Worm (Caenorhabditis elegans): ENCODE measurements around the gene slc-25A26.
A peak's percentile ranks its signal among the peaks of the same experiment; 100 is the strongest.

Gene slc-25A26

ce11 chrIV:8949078-8950039 lies 19.1 kb downstream of the slc-25A26 start (continued):
- TF ChIP-seq nhr-42 (GFP tag; IDR thresholded peaks at IDR 0.05) (no peak), cey-2 (tag; optimal IDR thresholded peaks at IDR 0.05; ENCODE audit: borderline replicate concordance, insufficient read depth) (peak; percentile 91), hlh-11 (tag; optimal IDR thresholded peaks at IDR 0.05) (peak; percentile 95), nhr-77 (tag; optimal IDR thresholded peaks at IDR 0.05) (peak; percentile 59), lsy-2 (tag; optimal IDR thresholded peaks at IDR 0.05) (peak in 1 of 2 experiments; percentile 82), ZK546.5 (tag; optimal IDR thresholded peaks at IDR 0.05) (no peak), hif-1 (tag; optimal IDR thresholded peaks at IDR 0.05) (no peak), egl-43 (GFP tag; IDR thresholded peaks at IDR 0.05) (no peak), mep-1 (tag; optimal IDR thresholded peaks at IDR 0.05) (peak; percentile 73), lin-13 (GFP tag; optimal IDR thresholded peaks at IDR 0.05) (peak; percentile 39), mxl-2 (GFP tag; conservative IDR thresholded peaks at IDR 0.05) (peak; percentile 73; the same call in 1 of the 2 replicates), madf-9 (GFP tag; conservative IDR thresholded peaks at IDR 0.05) (0 out of 2 replicates have a peak, but pooled peaks have one; percentile 24), ceh-82 (tag; optimal IDR thresholded peaks at IDR 0.05) (no peak), mxl-3 (GFP tag; optimal IDR thresholded peaks at IDR 0.05) (peak; percentile 89), sdz-12 (GFP tag; optimal IDR thresholded peaks at IDR 0.05) (no peak), ama-1 (optimal IDR thresholded peaks at IDR 0.05) (no peak), zag-1 (tag; optimal IDR thresholded peaks at IDR 0.05) (no peak), ceh-20 (GFP tag; IDR thresholded peaks at IDR 0.05) (peak; percentile 84), snpc-4 (tag; optimal IDR thresholded peaks at IDR 0.05) (no peak), dpl-1 (GFP tag; optimal IDR thresholded peaks at IDR 0.05) (peak; percentile 9), pqm-1 (tag; optimal IDR thresholded peaks at IDR 0.05) (peak; percentile 93), vab-7 (GFP tag; IDR thresholded peaks at IDR 0.05) (no peak), F49E8.2 (tag; optimal IDR thresholded peaks at IDR 0.05; ENCODE audit: borderline replicate concordance) (no peak), dmd-6 (GFP tag; IDR thresholded peaks at IDR 0.05) (peak; percentile 92), nhr-48 (tag; optimal IDR thresholded peaks at IDR 0.05) (peak; percentile 73), F10B5.3 (tag; optimal IDR thresholded peaks at IDR 0.05) (no peak), ctbp-1 (GFP tag; IDR thresholded peaks at IDR 0.05) (peak; percentile 49), gei-8 (GFP tag; optimal IDR thresholded peaks at IDR 0.05) (no peak), hlh-30 (tag; optimal IDR thresholded peaks at IDR 0.05; ENCODE audit: insufficient read depth) (peak; percentile 97), nhr-28 (tag; optimal IDR thresholded peaks at IDR 0.05) (peak; percentile 90), nhr-102 (tag; optimal IDR thresholded peaks at IDR 0.05) (peak; percentile 40), unc-62 (GFP tag; optimal IDR thresholded peaks at IDR 0.05 in 1 of 2) (peak in 1 of 2 experiments; percentile 96), unc-62 (tag; optimal IDR thresholded peaks at IDR 0.05) (no peak), T20F7.1 (GFP tag; optimal IDR thresholded peaks at IDR 0.05) (peak; percentile 60)

- TF ChIP-seq aha-1 (tag) (no peak), nhr-28 (tag; optimal IDR thresholded peaks at IDR 0.05) (peak; percentile 4), T20F7.1 (GFP tag; optimal IDR thresholded peaks at IDR 0.05) (peak; percentile 34), dmd-6 (GFP tag; IDR thresholded peaks at IDR 0.05) (peak; percentile 75), daf-16 (GFP tag; optimal IDR thresholded peaks at IDR 0.05) (no peak), daf-16 (tag; optimal IDR thresholded peaks at IDR 0.05) (peak; percentile 15), nhr-48 (tag; optimal IDR thresholded peaks at IDR 0.05) (no peak), egl-43 (GFP tag; IDR thresholded peaks at IDR 0.05) (no peak), unc-62 (GFP tag; optimal IDR thresholded peaks at IDR 0.05 in 1 of 2) (peak in 1 of 2 experiments; percentile 76), unc-62 (tag; optimal IDR thresholded peaks at IDR 0.05) (no peak), dve-1 (tag; optimal IDR thresholded peaks at IDR 0.05; ENCODE audit: insufficient read depth) (peak; percentile 83), hlh-11 (tag; optimal IDR thresholded peaks at IDR 0.05) (peak; percentile 41)
Measured at ce11 chrIV:8951953-8952567, 21.8 kb downstream of the slc-25A26 start.
